Fruit fly (Drosophila melanogaster) whole organism, prepupa: ENCODE measurements around the gene Grp170.

Experiments
- CG10631 ChIP-seq: fragments of 200-800 bp; sonication (Bioruptor generic); optimal IDR thresholded peaks from 2 replicates; lab custom pipeline; 2016; ENCODE audit warnings: missing biosample characterization, missing genetic modification characterization
- CG10669 ChIP-seq: fragments of 200-800 bp; sonication (Bioruptor generic); optimal IDR thresholded peaks from 3 replicates; lab custom pipeline; 2018; ENCODE audit warnings: missing biosample characterization, mild to moderate bottlenecking, missing genetic modification characterization, moderate library complexity
- CG11294 ChIP-seq: fragments of 200-800 bp; sonication (Bioruptor generic); IDR thresholded peaks from 2 replicates; pipeline ENCODE4 v1.3.6; 2022; ENCODE audit warnings: missing biosample characterization, missing genetic modification characterization
- CG11762 ChIP-seq: fragments of 200-800 bp; sonication (Bioruptor generic); optimal IDR thresholded peaks from 3 replicates; lab custom pipeline; 2016; ENCODE audit warnings: missing biosample characterization, missing genetic modification characterization; ENCODE audit not compliant: insufficient read depth
- CG11902 ChIP-seq: fragments of 200-800 bp; sonication (Bioruptor generic); optimal IDR thresholded peaks from 3 replicates; lab custom pipeline; 2016; ENCODE audit warnings: missing biosample characterization, missing genetic modification characterization
- CG15336 ChIP-seq: fragments of 200-800 bp; sonication (Bioruptor generic); IDR thresholded peaks from 2 replicates; pipeline ENCODE4 v1.3.6; 2022; ENCODE audit warnings: missing biosample characterization, missing genetic modification characterization
- CG16779 ChIP-seq: fragments of 200-800 bp; sonication (Bioruptor generic); optimal IDR thresholded peaks from 3 replicates; lab custom pipeline; 2017; ENCODE audit warnings: missing biosample characterization, mild to moderate bottlenecking, missing genetic modification characterization
- CG3032 ChIP-seq: fragments of 200-800 bp; optimal IDR thresholded peaks from 2 replicates; lab custom pipeline; 2019; ENCODE audit warnings: missing biosample characterization, mild to moderate bottlenecking, missing genetic modification characterization, moderate library complexity
- CG32006 ChIP-seq: fragments of 200-800 bp; sonication (Bioruptor generic); optimal IDR thresholded peaks from 3 replicates; lab custom pipeline; 2017; ENCODE audit warnings: missing biosample characterization, mild to moderate bottlenecking, missing genetic modification characterization
- CG34406 ChIP-seq: fragments of 200-800 bp; sonication (Bioruptor generic); optimal IDR thresholded peaks from 3 replicates; lab custom pipeline; 2016; ENCODE audit warnings: missing biosample characterization, missing genetic modification characterization
- CG3919 ChIP-seq: fragments of 200-800 bp; sonication (Bioruptor generic); optimal IDR thresholded peaks from 3 replicates; lab custom pipeline; 2016; ENCODE audit warnings: missing biosample characterization, missing genetic modification characterization
- CG4318 ChIP-seq: fragments of 200-800 bp; sonication (Bioruptor generic); optimal IDR thresholded peaks from 3 replicates; lab custom pipeline; 2017; ENCODE audit warnings: missing biosample characterization, mild to moderate bottlenecking, missing genetic modification characterization
- CG6163 ChIP-seq: fragments of 200-800 bp; sonication (Bioruptor generic); IDR thresholded peaks from 3 replicates; pipeline ENCODE4 v1.3.6; 2022; ENCODE audit warnings: missing biosample characterization, missing genetic modification characterization
- CG6276 ChIP-seq: fragments of 200-800 bp; sonication (Bioruptor generic); optimal IDR thresholded peaks from 2 replicates; lab custom pipeline; 2017; ENCODE audit warnings: missing biosample characterization, mild to moderate bottlenecking, missing genetic modification characterization
- CG6854 ChIP-seq: fragments of 200-800 bp; sonication (Bioruptor generic); optimal IDR thresholded peaks from 2 replicates; lab custom pipeline; 2017; ENCODE audit warnings: missing biosample characterization, mild to moderate bottlenecking, missing genetic modification characterization
- CG7368 ChIP-seq: fragments of 200-800 bp; sonication (Bioruptor generic); optimal IDR thresholded peaks from 3 replicates; lab custom pipeline; 2016; ENCODE audit warnings: missing biosample characterization, missing genetic modification characterization
- CG8119 ChIP-seq: fragments of 200-800 bp; sonication (Bioruptor generic); IDR thresholded peaks from 3 replicates; pipeline ENCODE4 v1.3.6; 2022; ENCODE audit warnings: missing biosample characterization, missing genetic modification characterization
- CG8319 ChIP-seq: fragments of 200-800 bp; sonication (Bioruptor generic); optimal IDR thresholded peaks from 3 replicates; lab custom pipeline; 2016; ENCODE audit warnings: missing biosample characterization, missing genetic modification characterization
- CG8632 ChIP-seq: fragments of 200-800 bp; sonication (Bioruptor generic); optimal IDR thresholded peaks from 3 replicates; lab custom pipeline; 2016; ENCODE audit warnings: missing biosample characterization, missing genetic modification characterization
- CG9139 ChIP-seq: fragments of 200-800 bp; sonication (Bioruptor generic); optimal IDR thresholded peaks from 3 replicates; lab custom pipeline; 2017; ENCODE audit warnings: missing biosample characterization, mild to moderate bottlenecking, missing genetic modification characterization
- Eip75B ChIP-seq: fragments of 200-800 bp; sonication (Bioruptor generic); optimal IDR thresholded peaks from 3 replicates; lab custom pipeline; 2016; ENCODE audit warnings: missing biosample characterization, missing genetic modification characterization
- Eip78C ChIP-seq: fragments of 200-800 bp; sonication (Bioruptor generic); peaks from one replicate; lab custom pipeline; 2016; ENCODE audit warnings: missing biosample characterization, missing genetic modification characterization
- Eip93F ChIP-seq: fragments of 200-800 bp; sonication (Bioruptor generic); optimal IDR thresholded peaks from 2 replicates; lab custom pipeline; 2016; ENCODE audit warnings: missing biosample characterization, mild to moderate bottlenecking, missing genetic modification characterization
- Gug ChIP-seq: fragments of 200-800 bp; sonication (Bioruptor generic); IDR thresholded peaks from 2 replicates; pipeline ENCODE4 v1.3.6; 2022; ENCODE audit warnings: missing biosample characterization, missing genetic modification characterization
- Hr39 ChIP-seq: fragments of 200-800 bp; sonication (Bioruptor generic); optimal IDR thresholded peaks from 2 replicates; lab custom pipeline; 2016; ENCODE audit warnings: missing biosample characterization, missing genetic modification characterization
- Hr4 ChIP-seq: fragments of 200-800 bp; sonication (Bioruptor generic); optimal IDR thresholded peaks from 3 replicates; lab custom pipeline; 2016; ENCODE audit warnings: missing biosample characterization, missing genetic modification characterization
- Lpt ChIP-seq: fragments of 200-800 bp; sonication (Bioruptor generic); optimal IDR thresholded peaks from 3 replicates; lab custom pipeline; 2016; ENCODE audit warnings: missing biosample characterization, missing genetic modification characterization
- Met ChIP-seq: fragments of 200-800 bp; sonication (Bioruptor generic); optimal IDR thresholded peaks from 3 replicates; lab custom pipeline; 2016; ENCODE audit warnings: missing biosample characterization, missing genetic modification characterization
- OdsH ChIP-seq: fragments of 200-800 bp; sonication (Bioruptor generic); optimal IDR thresholded peaks from 3 replicates; lab custom pipeline; 2016; ENCODE audit warnings: missing biosample characterization, missing genetic modification characterization
- Smox ChIP-seq: fragments of 200-800 bp; sonication (Bioruptor generic); optimal IDR thresholded peaks from 3 replicates; lab custom pipeline; 2016; ENCODE audit warnings: missing biosample characterization, missing genetic modification characterization
- Sox102F ChIP-seq: fragments of 200-800 bp; sonication (Bioruptor generic); optimal IDR thresholded peaks from 2 replicates; lab custom pipeline; 2016; ENCODE audit warnings: missing biosample characterization, mild to moderate bottlenecking, missing genetic modification characterization
- Sox15 ChIP-seq: fragments of 200-800 bp; sonication (Bioruptor generic); optimal IDR thresholded peaks from 3 replicates; lab custom pipeline; 2016; ENCODE audit warnings: missing biosample characterization, missing genetic modification characterization
- achi ChIP-seq: fragments of 200-800 bp; sonication (Bioruptor generic); optimal IDR thresholded peaks from 3 replicates; lab custom pipeline; 2016; ENCODE audit warnings: missing biosample characterization, missing genetic modification characterization
- acj6 ChIP-seq: fragments of 200-800 bp; sonication (Bioruptor generic); optimal IDR thresholded peaks from 3 replicates; lab custom pipeline; 2016; ENCODE audit warnings: missing biosample characterization, missing genetic modification characterization
- dsx ChIP-seq: fragments of 200-800 bp; optimal IDR thresholded peaks from 3 replicates; lab custom pipeline; 2019; ENCODE audit warnings: missing biosample characterization, mild to moderate bottlenecking, missing genetic modification characterization, moderate library complexity; ENCODE audit not compliant: poor library complexity, severe bottlenecking
- eg ChIP-seq: fragments of 200-800 bp; sonication (Bioruptor generic); IDR thresholded peaks from 3 replicates; pipeline ENCODE4 v1.3.6; 2022; ENCODE audit warnings: missing biosample characterization, missing genetic modification characterization
- esn ChIP-seq: fragments of 200-800 bp; sonication (Bioruptor generic); optimal IDR thresholded peaks from 2 replicates; lab custom pipeline; 2016; ENCODE audit warnings: missing biosample characterization, mild to moderate bottlenecking, missing genetic modification characterization, moderate library complexity
- fd59A ChIP-seq: fragments of 200-800 bp; sonication (Bioruptor generic); optimal IDR thresholded peaks from 2 replicates; lab custom pipeline; 2017; ENCODE audit warnings: missing biosample characterization, mild to moderate bottlenecking, missing genetic modification characterization, missing genetic modification reagents
- fd85E ChIP-seq: fragments of 200-800 bp; sonication (Bioruptor generic); optimal IDR thresholded peaks from 3 replicates; lab custom pipeline; 2016; ENCODE audit warnings: missing biosample characterization, missing genetic modification characterization
- lz ChIP-seq: fragments of 200-800 bp; sonication (Bioruptor generic); optimal IDR thresholded peaks from 3 replicates; lab custom pipeline; 2016; ENCODE audit warnings: missing biosample characterization, missing genetic modification characterization
- net ChIP-seq: fragments of 200-800 bp; sonication (Bioruptor generic); optimal IDR thresholded peaks from 3 replicates; lab custom pipeline; 2016; ENCODE audit warnings: missing biosample characterization, missing genetic modification characterization
- pdm3 ChIP-seq: fragments of 200-800 bp; sonication (Bioruptor generic); optimal IDR thresholded peaks from 3 replicates; lab custom pipeline; 2016; ENCODE audit warnings: missing biosample characterization, missing genetic modification characterization
- salr ChIP-seq, 2 experiments: fragments of 200-800 bp; sonication (Bioruptor generic); optimal IDR thresholded peaks; 3 replicates each; lab custom pipeline; 2016 to 2018; ENCODE audit warnings: missing biosample characterization in 2 of 2, missing genetic modification characterization in 2 of 2, mild to moderate bottlenecking in 1 of 2
- spab ChIP-seq: fragments of 200-800 bp; sonication (Bioruptor generic); optimal IDR thresholded peaks from 2 replicates; lab custom pipeline; 2017; ENCODE audit warnings: missing biosample characterization, mild to moderate bottlenecking, missing genetic modification characterization, missing genetic modification reagents
- ss ChIP-seq, 2 experiments: fragments of 200-800 bp; sonication (Bioruptor generic); optimal IDR thresholded peaks; 2 replicates in 1 of 2; 3 replicates in 1 of 2; lab custom pipeline; 2017 to 2018; ENCODE audit warnings: mild to moderate bottlenecking in 2 of 2, missing biosample characterization in 2 of 2, missing genetic modification characterization in 2 of 2, moderate library complexity in 1 of 2
- topi ChIP-seq: fragments of 200-800 bp; sonication (Bioruptor generic); optimal IDR thresholded peaks from 3 replicates; lab custom pipeline; 2016; ENCODE audit warnings: missing biosample characterization, missing genetic modification characterization
- vri ChIP-seq: fragments of 200-800 bp; sonication (Bioruptor generic); optimal IDR thresholded peaks from 3 replicates; lab custom pipeline; 2016; ENCODE audit warnings: missing biosample characterization, mild to moderate bottlenecking, missing genetic modification characterization

Gene Grp170

dm6 chrX:2301069-2301508 is 26.2 kb upstream of the Grp170 start (continued):
- TF ChIP-seq CG34406 (GFP tag; lab: Kevin White, UChicago) = peak; percentile 60
- peak; percentile 61 for TF ChIP-seq CG11902 (GFP tag; lab: Kevin White, UChicago)
- peak; percentile 7 to 59 for TF ChIP-seq ss (GFP tag; optimal IDR thresholded peaks at IDR 0.05; lab: Kevin White, UChicago)
- peak; percentile 61 for TF ChIP-seq fd59A (GFP tag; lab: Kevin White, UChicago)
- TF ChIP-seq Smox (GFP tag; lab: Kevin White, UChicago) = peak; percentile 27
- TF ChIP-seq acj6 (GFP tag; lab: Kevin White, UChicago) = peak; percentile 76
- TF ChIP-seq CG7368 (GFP tag; lab: Kevin White, UChicago) = peak; percentile 65
- peak; percentile 47 for TF ChIP-seq net (GFP tag; lab: Kevin White, UChicago)
- TF ChIP-seq CG3032 (tag; lab: Kevin White, UChicago) = peak; percentile 67
- TF ChIP-seq Eip93F (GFP tag; lab: Kevin White, UChicago) = no peak
- peak; percentile 43 for TF ChIP-seq topi (GFP tag; lab: Kevin White, UChicago)
- peak; percentile 38 for TF ChIP-seq CG16779 (tag; lab: Kevin White, UChicago)
- no peak for TF ChIP-seq vri
- peak; percentile 56 for TF ChIP-seq fd85E
- peak; percentile 30 for TF ChIP-seq Sox102F (GFP tag; lab: Kevin White, UChicago)
- TF ChIP-seq CG11762 = peak; percentile 58
- peak; percentile 66 for TF ChIP-seq CG32006 (GFP tag; lab: Kevin White, UChicago)
- TF ChIP-seq CG8319 = peak; percentile 65
- TF ChIP-seq Eip75B (GFP tag; lab: Kevin White, UChicago) = peak; percentile 21
- peak; percentile 62; the same call in 1 of the 2 replicates for TF ChIP-seq Gug (GFP tag; lab: Robert Waterston, UW)
- TF ChIP-seq Lpt (GFP tag; lab: Kevin White, UChicago) = peak; percentile 38
- peak; percentile 37 for TF ChIP-seq CG3919 (GFP tag; lab: Kevin White, UChicago)
- TF ChIP-seq Hr4 = no peak
- peak; percentile 77 for TF ChIP-seq Sox15 (GFP tag; lab: Kevin White, UChicago)
- TF ChIP-seq spab (GFP tag; lab: Kevin White, UChicago) = no peak
- peak; percentile 31 to 55 for TF ChIP-seq salr (GFP tag; optimal IDR thresholded peaks at IDR 0.05; lab: Kevin White, UChicago)
- peak; percentile 64 for TF ChIP-seq CG10631 (GFP tag; lab: Kevin White, UChicago)
- TF ChIP-seq CG9139 = peak; percentile 48

- peak; percentile 99 for TF ChIP-seq CG8632 (GFP tag; lab: Kevin White, UChicago)
- peak; percentile 98 for TF ChIP-seq achi (GFP tag; lab: Kevin White, UChicago)
- TF ChIP-seq dsx (GFP tag; lab: Kevin White, UChicago) = peak; percentile 98
- peak; percentile 100 for TF ChIP-seq Eip78C (GFP tag; lab: Kevin White, UChicago)
- TF ChIP-seq CG10669 (GFP tag; lab: Kevin White, UChicago) = peak; percentile 99
- peak; percentile 99 for TF ChIP-seq CG6854 (GFP tag; lab: Kevin White, UChicago)
- TF ChIP-seq CG11294 = peak; percentile 99
- TF ChIP-seq eg (GFP tag; lab: Robert Waterston, UW) = peak; percentile 99
- peak; percentile 99 for TF ChIP-seq acj6 (GFP tag; lab: Kevin White, UChicago)
- peak; percentile 99 for TF ChIP-seq CG32006 (GFP tag; lab: Kevin White, UChicago)
- peak; percentile 99 for TF ChIP-seq Hr39 (GFP tag; lab: Kevin White, UChicago)
- TF ChIP-seq CG6163 (GFP tag; lab: Robert Waterston, UW) = peak; percentile 100
- peak; percentile 99 for TF ChIP-seq CG6276 (GFP tag; lab: Kevin White, UChicago)
- TF ChIP-seq esn = peak; percentile 99
- TF ChIP-seq CG4318 (GFP tag; lab: Kevin White, UChicago) = peak; percentile 99
- TF ChIP-seq Met (GFP tag; lab: Kevin White, UChicago) = peak; percentile 100
- peak; percentile 99 for TF ChIP-seq fd59A (GFP tag; lab: Kevin White, UChicago)
- peak; percentile 98 for TF ChIP-seq spab (GFP tag; lab: Kevin White, UChicago)
- peak; percentile 98 for TF ChIP-seq CG16779 (tag; lab: Kevin White, UChicago)
- peak; percentile 96 to 99 for TF ChIP-seq ss (GFP tag; optimal IDR thresholded peaks at IDR 0.05; lab: Kevin White, UChicago)
- peak; percentile 97 for TF ChIP-seq CG8319
- peak; percentile 99 for TF ChIP-seq lz (GFP tag; lab: Kevin White, UChicago)
- TF ChIP-seq CG8119 (GFP tag; lab: Robert Waterston, UW) = peak; percentile 100
- TF ChIP-seq CG9139 = peak; percentile 97
- TF ChIP-seq pdm3 (GFP tag; lab: Kevin White, UChicago) = peak; percentile 99
- peak; percentile 99 for TF ChIP-seq CG15336 (GFP tag; lab: Robert Waterston, UW)
- peak; percentile 99 for TF ChIP-seq Sox102F (GFP tag; lab: Kevin White, UChicago)
- TF ChIP-seq OdsH (GFP tag; lab: Kevin White, UChicago) = peak; percentile 99
- TF ChIP-seq fd85E = peak; percentile 91
- TF ChIP-seq net (GFP tag; lab: Kevin White, UChicago) = peak; percentile 98
- peak; percentile 99 for TF ChIP-seq Smox (GFP tag; lab: Kevin White, UChicago)
Observed at dm6 chrX:2300293-2301068, 25.6 kb upstream of the Grp170 start.
